Worm (Caenorhabditis elegans) whole organism, L3 larva: ENCODE results near the gene C11G10.1.
A peak's percentile ranks its signal among the peaks of the same experiment; 100 is the strongest.

Experiments used
- R02D3.7 ChIP-seq: fragments of 150-350 bp; optimal IDR thresholded peaks from 2 replicates; lab custom pipeline; 2014; ENCODE audit warnings: missing biosample characterization, missing genetic modification characterization
- ZK546.5 ChIP-seq: sonication (generic microtip); optimal IDR thresholded peaks from 2 replicates; lab custom pipeline; 2017; ENCODE audit warnings: missing biosample characterization, missing genetic modification characterization
- aly-2 ChIP-seq: fragments of 150-350 bp; optimal IDR thresholded peaks from 2 replicates; lab custom pipeline; 2014; ENCODE audit warnings: missing biosample characterization, missing genetic modification characterization
- ama-1 ChIP-seq: fragments of 150-350 bp; optimal IDR thresholded peaks from 2 replicates; lab custom pipeline; 2018
- ceh-16 ChIP-seq: sonication (generic microtip); optimal IDR thresholded peaks from 2 replicates; lab custom pipeline; 2017; ENCODE audit warnings: missing biosample characterization, missing genetic modification characterization
- ceh-28 ChIP-seq: fragments of 150-350 bp; optimal IDR thresholded peaks from 2 replicates; lab custom pipeline; 2014; ENCODE audit warnings: missing biosample characterization, missing genetic modification reagents, missing genetic modification characterization
- ceh-82 ChIP-seq: fragments of 150-350 bp; optimal IDR thresholded peaks from 2 replicates; lab custom pipeline; 2014; ENCODE audit warnings: missing biosample characterization, missing genetic modification characterization
- ceh-9 ChIP-seq: sonication (generic microtip); optimal IDR thresholded peaks from 2 replicates; lab custom pipeline; 2018; ENCODE audit warnings: missing biosample characterization, missing genetic modification characterization
- daf-12 ChIP-seq: fragments of 150-350 bp; optimal IDR thresholded peaks from 2 replicates; lab custom pipeline; 2014; ENCODE audit warnings: missing biosample characterization, missing genetic modification reagents, missing genetic modification characterization
- egl-5 ChIP-seq: fragments of 150-350 bp; optimal IDR thresholded peaks from 2 replicates; lab custom pipeline; 2017; ENCODE audit warnings: missing biosample characterization, missing genetic modification reagents, missing genetic modification characterization, inconsistent platforms
- elt-1 ChIP-seq: fragments of 150-350 bp; optimal IDR thresholded peaks from 2 replicates; lab custom pipeline; 2014; ENCODE audit warnings: missing biosample characterization, missing genetic modification characterization
- elt-2 ChIP-seq: sonication (generic microtip); optimal IDR thresholded peaks from 2 replicates; lab custom pipeline; 2016; ENCODE audit warnings: missing genetic modification reagents, mild to moderate bottlenecking, missing genetic modification characterization, missing compliant biosample characterization
- eor-1 ChIP-seq, 2 experiments: fragments of 150-350 bp; optimal IDR thresholded peaks; 2 replicates each; lab custom pipeline; 2014 to 2018; ENCODE audit warnings: missing biosample characterization in 2 of 2, missing genetic modification characterization in 2 of 2
- fkh-10 ChIP-seq: sonication (generic microtip); optimal IDR thresholded peaks from 2 replicates; lab custom pipeline; 2017; ENCODE audit warnings: missing biosample characterization, missing genetic modification reagents, missing genetic modification characterization
- fkh-2 ChIP-seq: fragments of 150-350 bp; optimal IDR thresholded peaks from 2 replicates; lab custom pipeline; 2014; ENCODE audit warnings: missing biosample characterization, missing genetic modification reagents, missing genetic modification characterization
- fos-1 ChIP-seq: fragments of 150-350 bp; optimal IDR thresholded peaks from 2 replicates; lab custom pipeline; 2014; ENCODE audit warnings: missing biosample characterization, missing genetic modification characterization
- hmg-11 ChIP-seq: sonication (generic microtip); optimal IDR thresholded peaks from 2 replicates; lab custom pipeline; 2016; ENCODE audit warnings: missing genetic modification characterization, missing compliant biosample characterization
- jun-1 ChIP-seq: fragments of 150-350 bp; optimal IDR thresholded peaks from 2 replicates; lab custom pipeline; 2014; ENCODE audit warnings: missing biosample characterization, missing genetic modification reagents, missing genetic modification characterization
- lin-15B ChIP-seq: fragments of 150-350 bp; optimal IDR thresholded peaks from 2 replicates; lab custom pipeline; 2014; ENCODE audit warnings: missing biosample characterization, missing genetic modification characterization
- lin-39 ChIP-seq: fragments of 150-350 bp; optimal IDR thresholded peaks from 2 replicates; lab custom pipeline; 2018; ENCODE audit warnings: missing biosample characterization, missing genetic modification reagents, missing genetic modification characterization
- lsy-12 ChIP-seq: sonication (generic microtip); optimal IDR thresholded peaks from 2 replicates; lab custom pipeline; 2016; ENCODE audit warnings: mild to moderate bottlenecking, missing genetic modification characterization, missing compliant biosample characterization
- nfya-1 ChIP-seq: sonication (generic microtip); optimal IDR thresholded peaks from 2 replicates; lab custom pipeline; 2017; ENCODE audit warnings: missing genetic modification characterization, mild to moderate bottlenecking, missing compliant biosample characterization, antibody characterized with exemption, moderate library complexity; ENCODE audit not compliant: insufficient read depth
- nhr-12 ChIP-seq: fragments of 150-350 bp; optimal IDR thresholded peaks from 2 replicates; lab custom pipeline; 2014; ENCODE audit warnings: missing biosample characterization, missing genetic modification characterization
- nhr-23 ChIP-seq: fragments of 150-350 bp; optimal IDR thresholded peaks from 2 replicates; lab custom pipeline; 2014; ENCODE audit warnings: missing biosample characterization, missing genetic modification reagents, missing genetic modification characterization
- nhr-25 ChIP-seq: sonication (generic microtip); optimal IDR thresholded peaks from 2 replicates; lab custom pipeline; 2017; ENCODE audit warnings: missing biosample characterization, missing genetic modification characterization
- nhr-43 ChIP-seq: sonication (generic microtip); optimal IDR thresholded peaks from 2 replicates; lab custom pipeline; 2016; ENCODE audit warnings: mild to moderate bottlenecking, missing genetic modification characterization, missing compliant biosample characterization; ENCODE audit not compliant: poor library complexity, severe bottlenecking
- nhr-67 ChIP-seq: fragments of 150-350 bp; optimal IDR thresholded peaks from 2 replicates; lab custom pipeline; 2014; ENCODE audit warnings: missing biosample characterization, missing genetic modification characterization
- nhr-76 ChIP-seq: fragments of 150-350 bp; sonication (generic microtip); optimal IDR thresholded peaks from 5 replicates; lab custom pipeline; 2014; ENCODE audit warnings: missing biosample characterization, missing genetic modification characterization
- nhr-77 ChIP-seq: fragments of 150-350 bp; optimal IDR thresholded peaks from 2 replicates; lab custom pipeline; 2014; ENCODE audit warnings: missing biosample characterization, missing genetic modification characterization
- pha-4 ChIP-seq: fragments of 150-350 bp; optimal IDR thresholded peaks from 2 replicates; lab custom pipeline; 2014; ENCODE audit warnings: missing biosample characterization, missing genetic modification reagents, missing genetic modification characterization
- pqm-1 ChIP-seq: fragments of 150-350 bp; optimal IDR thresholded peaks from 2 replicates; lab custom pipeline; 2017; ENCODE audit warnings: missing biosample characterization, missing genetic modification characterization, inconsistent platforms
- sea-2 ChIP-seq: fragments of 150-350 bp; sonication (generic microtip); optimal IDR thresholded peaks from 4 replicates; lab custom pipeline; 2014; ENCODE audit warnings: missing biosample characterization, missing genetic modification reagents, missing genetic modification characterization
- skn-1 ChIP-seq: fragments of 150-350 bp; optimal IDR thresholded peaks from 2 replicates; lab custom pipeline; 2014; ENCODE audit warnings: missing biosample characterization, missing genetic modification characterization
- snpc-4 ChIP-seq: fragments of 150-350 bp; optimal IDR thresholded peaks from 2 replicates; lab custom pipeline; 2014; ENCODE audit warnings: missing biosample characterization, missing genetic modification characterization
- tbx-2 ChIP-seq: sonication (generic microtip); optimal IDR thresholded peaks from 2 replicates; lab custom pipeline; 2016; ENCODE audit warnings: mild to moderate bottlenecking, missing genetic modification characterization, missing compliant biosample characterization
- unc-39 ChIP-seq: sonication (generic microtip); optimal IDR thresholded peaks from 4 replicates; lab custom pipeline; 2017; ENCODE audit warnings: missing biosample characterization, missing genetic modification characterization
- unc-62 ChIP-seq: fragments of 150-350 bp; sonication (generic microtip); optimal IDR thresholded peaks from 4 replicates; lab custom pipeline; 2014; ENCODE audit warnings: missing biosample characterization, missing genetic modification reagents, missing genetic modification characterization
- ztf-4 ChIP-seq: fragments of 150-350 bp; optimal IDR thresholded peaks from 2 replicates; lab custom pipeline; 2014; ENCODE audit warnings: missing biosample characterization, missing genetic modification characterization

The C11G10.1 gene

DNA sequence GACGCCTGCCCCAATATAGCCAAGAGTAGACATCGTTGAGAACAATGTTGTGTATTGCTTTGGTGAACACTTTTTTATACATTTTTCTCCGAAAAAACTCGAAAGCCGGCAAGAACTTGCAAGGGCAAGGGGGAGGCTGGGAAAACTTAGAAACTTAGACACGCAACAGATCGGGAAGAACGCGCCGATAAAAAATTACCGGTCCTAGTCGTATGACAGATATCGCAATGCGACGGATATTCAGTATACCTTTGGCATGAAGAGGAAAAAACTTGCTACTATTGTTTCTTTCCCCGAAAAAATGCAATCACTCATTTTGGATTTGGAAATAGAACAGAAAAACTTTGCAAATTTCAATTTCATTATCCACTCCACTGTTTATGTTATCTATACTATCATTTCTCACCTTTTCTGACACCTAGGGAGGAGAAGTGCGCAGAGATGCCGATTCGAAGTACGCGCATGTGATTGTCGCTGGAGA is 17.9 kb upstream of the C11G10.1 start, which contains the start of gene col-41:
Gene col-41, minus strand, starts transcription at position 51 of the 481 bp plus-strand sequence.
- TF ChIP-seq nhr-25 (peak; percentile 32), nhr-23 (tag; lab: Kevin White, UChicago) (peak; percentile 56), lin-39 (tag; lab: Kevin White, UChicago) (no peak), nhr-43 (peak; percentile 27)
- TF ChIP-seq, all 47 proteins: peak for 3

DNA sequence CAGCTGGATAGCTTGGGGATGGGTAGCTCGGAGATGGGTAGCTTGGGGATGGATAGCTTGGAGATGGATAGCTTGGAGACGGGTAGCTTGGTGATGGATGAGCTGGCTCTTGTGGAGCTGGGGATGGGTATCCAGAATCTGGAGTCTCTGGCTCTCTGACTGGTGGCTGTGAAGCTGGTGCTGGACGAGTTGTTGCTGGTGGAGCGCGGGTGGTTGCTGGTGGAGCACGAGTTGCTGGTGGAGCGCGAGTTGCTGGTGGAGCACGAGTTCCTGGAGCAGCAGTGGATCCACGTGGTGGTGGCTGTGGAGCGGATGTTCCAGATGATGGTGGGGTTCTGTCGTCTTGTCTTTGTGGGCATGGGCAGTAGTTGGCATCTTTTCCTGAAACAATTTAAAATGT is 16.7 kb upstream of the C11G10.1 start:
- TF ChIP-seq nhr-12 (tag; lab: Kevin White, UChicago) (no peak), skn-1 (tag; lab: Kevin White, UChicago) (no peak), nhr-77 (tag; lab: Kevin White, UChicago) (no peak), egl-5 (tag; lab: Kevin White, UChicago) (no peak), unc-62 (GFP tag; lab: Kevin White, UChicago) (no peak), ceh-82 (tag; lab: Kevin White, UChicago) (no peak), fkh-10 (GFP tag; lab: Kevin White, UChicago) (no peak), lsy-12 (tag; lab: Kevin White, UChicago) (no peak), sea-2 (GFP tag; lab: Kevin White, UChicago) (no peak), nhr-76 (no peak), hmg-11 (tag; lab: Kevin White, UChicago) (no peak), daf-12 (tag; lab: Kevin White, UChicago) (no peak), ceh-28 (tag; lab: Kevin White, UChicago) (no peak), ceh-16 (tag; lab: Kevin White, UChicago) (no peak)

DNA sequence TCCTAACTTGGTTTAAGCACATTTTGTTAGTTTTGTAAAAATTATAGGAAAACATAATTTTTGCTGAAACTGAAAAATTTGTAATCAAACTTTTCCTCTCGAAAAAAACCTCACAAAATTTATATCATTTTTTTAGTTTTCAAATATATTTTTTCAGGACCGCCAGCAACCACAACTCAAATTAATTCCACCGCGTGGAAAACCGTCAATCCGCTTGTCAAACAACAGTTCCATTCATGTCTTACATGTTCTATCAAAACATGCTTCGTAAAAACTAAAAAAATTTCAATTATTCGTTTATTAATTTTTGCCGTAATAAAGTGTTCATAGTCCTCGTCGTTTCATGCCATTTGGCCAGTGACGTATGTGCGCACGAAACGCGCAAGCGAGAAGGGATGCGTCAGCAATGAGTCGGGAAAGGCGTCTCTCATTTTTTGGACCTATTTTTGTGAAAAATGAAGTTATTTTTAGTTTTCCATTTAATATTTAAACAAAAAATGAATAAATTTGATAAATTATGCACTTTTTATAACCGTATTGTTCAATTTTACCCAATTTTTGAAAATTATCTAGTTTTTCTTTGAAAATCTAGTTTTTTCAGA is 14.9 kb upstream of the C11G10.1 start, which contains the start of gene ucr-2.2:
Gene ucr-2.2, plus strand, starts transcription at position 602 of the 602 bp plus-strand sequence.
- TF ChIP-seq jun-1 (peak; percentile 60), pqm-1 (tag; lab: Kevin White, UChicago) (peak; percentile 29), elt-1 (tag; lab: Kevin White, UChicago) (no peak), ceh-16 (tag; lab: Kevin White, UChicago) (no peak), snpc-4 (tag; lab: Kevin White, UChicago) (peak; percentile 89), unc-62 (GFP tag; lab: Kevin White, UChicago) (no peak), nhr-43 (peak; percentile 86), lin-39 (tag; lab: Kevin White, UChicago) (peak; percentile 61), lsy-12 (tag; lab: Kevin White, UChicago) (peak; percentile 73), pha-4 (tag; lab: Kevin White, UChicago) (peak; percentile 93), tbx-2 (peak; percentile 81), ceh-28 (tag; lab: Kevin White, UChicago) (peak; percentile 27), nfya-1 (tag; lab: Kevin White, UChicago) (peak; percentile 70), lin-15B (peak; percentile 58), nhr-25 (peak; percentile 78), ceh-82 (tag; lab: Kevin White, UChicago) (no peak), fkh-10 (GFP tag; lab: Kevin White, UChicago) (peak; percentile 21), aly-2 (no peak), fos-1 (tag; lab: Kevin White, UChicago) (peak; percentile 59), egl-5 (tag; lab: Kevin White, UChicago) (no peak), hmg-11 (tag; lab: Kevin White, UChicago) (peak; percentile 88), elt-2 (tag; lab: Kevin White, UChicago) (peak; percentile 69), skn-1 (tag; lab: Kevin White, UChicago) (peak; percentile 27), nhr-76 (peak; percentile 18), nhr-23 (tag; lab: Kevin White, UChicago) (peak; percentile 87)

DNA sequence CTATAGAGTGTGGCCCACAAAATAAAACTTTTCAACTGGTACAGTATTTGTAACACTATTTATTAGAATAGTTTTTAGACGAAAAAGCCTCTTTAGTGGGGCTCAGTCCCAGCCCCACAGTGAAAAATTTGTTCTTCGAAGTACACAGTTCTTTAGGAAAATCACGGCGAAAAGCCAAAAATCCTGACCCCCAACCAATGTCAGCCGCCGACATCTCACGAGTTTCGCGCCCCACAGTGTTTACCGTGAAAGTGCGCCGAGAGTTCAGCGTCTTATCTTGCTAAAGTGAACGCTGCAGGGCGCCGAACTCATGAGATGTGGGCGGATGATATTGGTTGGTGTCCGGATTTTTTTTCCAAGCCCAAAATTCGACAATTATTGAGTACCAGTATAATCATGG is 12.4 kb upstream of the C11G10.1 start:
- TF ChIP-seq ama-1 (lab: Kevin White, UChicago) = no peak
- TF ChIP-seq snpc-4 (tag; lab: Kevin White, UChicago) = peak; percentile 77

DNA sequence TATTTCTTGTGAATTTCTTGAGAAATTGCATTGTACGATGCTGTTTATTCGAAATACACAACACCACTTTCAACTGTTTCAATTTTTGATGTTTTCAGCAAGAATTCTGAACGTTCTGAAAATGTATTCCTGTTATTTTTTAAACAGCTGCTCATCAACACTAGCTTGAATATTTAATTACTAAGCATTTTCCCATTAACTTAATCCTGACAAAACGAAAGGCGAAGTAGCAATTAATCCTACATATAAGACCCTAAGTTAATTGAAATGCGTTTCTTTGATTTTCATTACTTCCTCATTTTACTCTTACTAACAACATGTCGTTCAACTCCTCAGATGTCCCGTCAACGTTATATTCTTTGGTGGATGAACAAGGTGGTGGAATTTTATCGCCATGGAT is 9.9 kb upstream of the C11G10.1 start, which contains the start of gene ocr-3:
Gene ocr-3, plus strand, starts transcription at position 301 of the 400 bp plus-strand sequence.
- TF ChIP-seq ZK546.5 (tag; lab: Kevin White, UChicago) (no peak), hmg-11 (tag; lab: Kevin White, UChicago) (no peak), unc-62 (GFP tag; lab: Kevin White, UChicago) (no peak), nhr-76 (no peak), fos-1 (tag; lab: Kevin White, UChicago) (no peak), sea-2 (GFP tag; lab: Kevin White, UChicago) (no peak), egl-5 (tag; lab: Kevin White, UChicago) (no peak), unc-39 (tag; lab: Kevin White, UChicago) (no peak), ceh-9 (no peak), fkh-10 (GFP tag; lab: Kevin White, UChicago) (no peak), nhr-67 (tag; lab: Kevin White, UChicago) (no peak), ceh-28 (tag; lab: Kevin White, UChicago) (no peak), R02D3.7 (no peak), eor-1 (tag; optimal IDR thresholded peaks at IDR 0.05; lab: Kevin White, UChicago) (no peak), nhr-23 (tag; lab: Kevin White, UChicago) (no peak), ztf-4 (tag; lab: Kevin White, UChicago) (no peak), nfya-1 (tag; lab: Kevin White, UChicago) (no peak), fkh-2 (tag; lab: Kevin White, UChicago) (no peak), nhr-43 (no peak), pqm-1 (tag; lab: Kevin White, UChicago) (no peak)
- TF ChIP-seq, all 47 proteins: peak for 0
